Fruit fly (Drosophila melanogaster): Measurements from ENCODE around the gene CG12229.

The CG12229 gene

dm6 chr3L:17427013-17427412 lies 9.2 kb downstream of the CG12229 start, which contains the start of gene Polr3G:
Gene Polr3G, minus strand, starts transcription at chr3L:17427130.
- TF ChIP-seq CG12769 (tag; optimal IDR thresholded peaks at IDR 0.05), result peak; percentile 29
- peak; percentile 34; the same call in 1 of the 4 replicates for TF ChIP-seq Dll (GFP tag; IDR thresholded peaks at IDR 0.05; ENCODE audit: partially characterized antibody)
- TF ChIP-seq CG2199 (GFP tag; IDR thresholded peaks at IDR 0.05), result no peak
- no peak for TF ChIP-seq Lhr (GFP tag; optimal IDR thresholded peaks at IDR 0.05)
- TF ChIP-seq CG7357 (GFP tag; IDR thresholded peaks at IDR 0.05), result no peak
- TF ChIP-seq CG3163 (GFP tag; optimal IDR thresholded peaks at IDR 0.05), result no peak
- TF ChIP-seq CG17385 (GFP tag; optimal IDR thresholded peaks at IDR 0.05), result peak; percentile 25
- TF ChIP-seq CG15011 (GFP tag; optimal IDR thresholded peaks at IDR 0.05), result no peak
- TF ChIP-seq Bgb (GFP tag; IDR thresholded peaks at IDR 0.05; ENCODE audit: partially characterized antibody), result no peak
- peak; percentile 50 for TF ChIP-seq Hr3 (GFP tag; optimal IDR thresholded peaks at IDR 0.05)
- peak; percentile 7 for TF ChIP-seq eyg (GFP tag; optimal IDR thresholded peaks at IDR 0.05)
- peak; percentile 26 for TF ChIP-seq YL-1 (GFP tag; optimal IDR thresholded peaks at IDR 0.05)
- TF ChIP-seq CG12659 (GFP tag; optimal IDR thresholded peaks at IDR 0.05), result peak; percentile 7
- TF ChIP-seq CG13894 (tag; optimal IDR thresholded peaks at IDR 0.05), result peak; percentile 16
- peak; percentile 26 for TF ChIP-seq Fer1 (GFP tag; optimal IDR thresholded peaks at IDR 0.05)
- peak in 1 of 2 experiments; percentile 2 for TF ChIP-seq chif (GFP tag; optimal IDR thresholded peaks at IDR 0.05)
- no peak for TF ChIP-seq CG14441 (GFP tag; IDR thresholded peaks at IDR 0.05)
- peak; percentile 7 for TF ChIP-seq CG10147 (GFP tag; optimal IDR thresholded peaks at IDR 0.05)
- peak; percentile 2 for TF ChIP-seq gfzf (GFP tag; optimal IDR thresholded peaks at IDR 0.05)
- no peak for TF ChIP-seq CG8478 (optimal IDR thresholded peaks at IDR 0.05)
- TF ChIP-seq hth (optimal IDR thresholded peaks at IDR 0.05), result no peak
- TF ChIP-seq CG1529 (GFP tag; optimal IDR thresholded peaks at IDR 0.05), result no peak
- TF ChIP-seq CG4617 (GFP tag; optimal IDR thresholded peaks at IDR 0.05; ENCODE audit: borderline replicate concordance), result no peak
- TF ChIP-seq CG13624 (GFP tag; optimal IDR thresholded peaks at IDR 0.05), result peak; percentile 5
- peak; percentile 23 for TF ChIP-seq CG34376 (GFP tag; optimal IDR thresholded peaks at IDR 0.05)
- TF ChIP-seq sug (tag; optimal IDR thresholded peaks at IDR 0.05), result peak; percentile 26
- TF ChIP-seq az2 (GFP tag; optimal IDR thresholded peaks at IDR 0.05), result peak; percentile 18
- TF ChIP-seq Ets97D (GFP tag; optimal IDR thresholded peaks at IDR 0.05), result no peak
- TF ChIP-seq bsh (GFP tag; optimal IDR thresholded peaks at IDR 0.05), result peak in 1 of 2 experiments; percentile 11
- TF ChIP-seq MBD-R2 (GFP tag; IDR thresholded peaks at IDR 0.05), result peak; percentile 92
- TF ChIP-seq zfh1 (GFP tag; IDR thresholded peaks at IDR 0.05), result peak; percentile 27; the same call in 2 of the 3 replicates
- peak in 1 of 2 experiments; percentile 15 for TF ChIP-seq dpn (GFP tag; optimal IDR thresholded peaks at IDR 0.05)
- TF ChIP-seq kni (GFP tag; optimal IDR thresholded peaks at IDR 0.05), result no peak
- TF ChIP-seq CG2120 (GFP tag; optimal IDR thresholded peaks at IDR 0.05), result peak; percentile 53
- TF ChIP-seq tin (GFP tag; optimal IDR thresholded peaks at IDR 0.05), result peak; percentile 16
- TF ChIP-seq CG1603 (tag; optimal IDR thresholded peaks at IDR 0.05), result peak; percentile 43
- TF ChIP-seq CG30020 (tag; optimal IDR thresholded peaks at IDR 0.05), result peak; percentile 14
- TF ChIP-seq ttk (GFP tag; IDR thresholded peaks at IDR 0.05), result no peak
- peak in 1 of 2 experiments; percentile 23 for TF ChIP-seq Pdp1 (GFP tag; optimal IDR thresholded peaks at IDR 0.05)
- TF ChIP-seq insv (GFP tag; optimal IDR thresholded peaks at IDR 0.05), result no peak
- TF ChIP-seq Abd-B (GFP tag; optimal IDR thresholded peaks at IDR 0.05), result no peak
- TF ChIP-seq BEAF-32 (GFP tag; optimal IDR thresholded peaks at IDR 0.05), result peak; percentile 11
- no peak for TF ChIP-seq Stat92E (GFP tag; optimal IDR thresholded peaks at IDR 0.05)
- TF ChIP-seq Hr39 (optimal IDR thresholded peaks at IDR 0.05), result no peak
- no peak for TF ChIP-seq CG12104 (GFP tag; optimal IDR thresholded peaks at IDR 0.05)
- peak; percentile 40 for TF ChIP-seq Hsf (GFP tag; optimal IDR thresholded peaks at IDR 0.05)
- peak; percentile 37 for TF ChIP-seq Xbp1 (GFP tag; optimal IDR thresholded peaks at IDR 0.05)
- peak; percentile 4 for TF ChIP-seq CG7839 (tag; optimal IDR thresholded peaks at IDR 0.05)
- TF ChIP-seq Ada2b (GFP tag; IDR thresholded peaks at IDR 0.05), result no peak
- TF ChIP-seq CG4404 (GFP tag; IDR thresholded peaks at IDR 0.05), result no peak
- TF ChIP-seq Nf-YC (tag; optimal IDR thresholded peaks at IDR 0.05), result peak; percentile 33
